Worm (Caenorhabditis elegans): ENCODE results near the gene ZK262.19.
A peak's percentile ranks its signal among the peaks of the same experiment; 100 is the strongest.
"Not testable (repeated sequence)": the region's sequence is repeated elsewhere in the genome, so short reads cannot be mapped to it uniquely, and the experiment has no call there.

The ZK262.19 gene

DNA sequence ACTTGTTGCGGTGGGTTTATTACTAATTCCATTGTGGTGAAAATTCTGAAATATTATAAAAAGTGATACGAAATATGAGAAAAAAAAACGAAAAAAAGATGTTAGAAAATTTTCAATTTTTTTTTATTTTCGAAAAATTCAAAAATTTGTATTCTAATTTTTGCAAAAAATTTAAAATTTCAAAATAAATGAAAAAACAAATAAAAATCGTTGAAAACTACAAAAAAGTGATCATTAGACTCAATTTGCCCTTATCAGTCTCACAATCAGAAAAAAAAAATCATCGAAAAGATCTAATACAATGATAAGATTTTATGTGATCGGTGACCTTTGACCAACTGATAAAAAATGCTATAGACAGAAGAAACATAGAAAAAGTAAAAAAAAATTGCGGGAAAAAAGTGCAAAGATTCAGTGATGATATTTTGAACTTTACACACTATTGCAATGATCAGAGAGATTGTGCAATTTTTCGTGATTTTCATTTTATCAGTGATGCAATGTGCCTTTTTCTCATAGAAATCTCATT is 35.8 kb upstream of the ZK262.19 start, which contains the start of gene ZK228.3:
TSS of gene ZK228.3 (minus strand) at position 51 of the 529 bp plus-strand sequence.
- TF ChIP-seq nhr-84 (tag; optimal IDR thresholded peaks at IDR 0.05): no peak
- no peak for TF ChIP-seq ceh-88 (GFP tag; IDR thresholded peaks at IDR 0.05)
- TF ChIP-seq nhr-20 (tag; optimal IDR thresholded peaks at IDR 0.05): peak; percentile 30
- TF ChIP-seq zag-1 (tag; optimal IDR thresholded peaks at IDR 0.05): no peak
- TF ChIP-seq hpl-2 (GFP tag; optimal IDR thresholded peaks at IDR 0.05): no peak
- TF ChIP-seq mab-9 (GFP tag; IDR thresholded peaks at IDR 0.05): no peak
- TF ChIP-seq nhr-47 (tag; optimal IDR thresholded peaks at IDR 0.05): no peak
- TF ChIP-seq elt-2 (tag; optimal IDR thresholded peaks at IDR 0.05): peak; percentile 93
- TF ChIP-seq egl-13 (tag; optimal IDR thresholded peaks at IDR 0.05): no peak
- no peak for TF ChIP-seq dsc-1 (tag; optimal IDR thresholded peaks at IDR 0.05)
- no peak for TF ChIP-seq dpl-1 (GFP tag; optimal IDR thresholded peaks at IDR 0.05)
- TF ChIP-seq elt-3 (tag; optimal IDR thresholded peaks at IDR 0.05): peak in 3 of 6 experiments; percentile 10 to 40 (median 20)
- no peak for TF ChIP-seq nhr-19 (GFP tag; conservative IDR thresholded peaks at IDR 0.05)
- no peak for TF ChIP-seq mdl-1 (tag; optimal IDR thresholded peaks at IDR 0.05)

DNA sequence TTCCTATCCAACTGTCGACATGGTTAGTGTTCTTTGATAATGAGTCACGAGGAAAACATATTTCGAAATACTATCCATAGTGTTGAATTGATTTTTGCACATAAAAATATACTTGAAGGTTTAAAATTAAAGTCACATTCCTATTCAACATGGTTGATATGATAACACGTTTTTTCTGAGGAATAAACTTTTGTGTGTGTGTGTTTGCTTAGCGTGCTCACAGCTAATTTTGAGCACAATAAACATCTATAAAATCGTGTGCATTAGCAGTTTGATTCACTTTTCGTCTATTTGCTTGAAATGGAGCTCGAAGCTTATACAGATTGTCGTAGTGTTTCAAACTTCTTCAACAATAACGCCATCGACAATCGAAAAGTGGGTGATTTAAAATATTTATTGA is 31.1 kb upstream of the ZK262.19 start, which contains the start of gene ZK228.10:
TSS of gene ZK228.10 (plus strand) at position 301 of the 400 bp plus-strand sequence.
- TF ChIP-seq lin-39 (tag; optimal IDR thresholded peaks at IDR 0.05) (no peak), ama-1 (optimal IDR thresholded peaks at IDR 0.05) (no peak), skn-1 (tag; optimal IDR thresholded peaks at IDR 0.05) (no peak), fkh-4 (tag; optimal IDR thresholded peaks at IDR 0.05; ENCODE audit: borderline replicate concordance) (no peak), elt-3 (tag; optimal IDR thresholded peaks at IDR 0.05) (no peak)

ce11 chrV:18444118-18444517 is 18.7 kb upstream of the ZK262.19 start, which contains the start of gene ZK228.1:
TSS of gene ZK228.1 (plus strand) at chrV:18444418.
- no peak for TF ChIP-seq alr-1 (tag; optimal IDR thresholded peaks at IDR 0.05; ENCODE audit: borderline replicate concordance)
- no peak for TF ChIP-seq fos-1 (tag; optimal IDR thresholded peaks at IDR 0.05)
- no peak for TF ChIP-seq ama-1 (optimal IDR thresholded peaks at IDR 0.05)
- no peak for TF ChIP-seq ceh-82 (tag; optimal IDR thresholded peaks at IDR 0.05)
- TF ChIP-seq lin-39 (tag; optimal IDR thresholded peaks at IDR 0.05): no peak
- no peak for TF ChIP-seq nhr-19 (GFP tag; conservative IDR thresholded peaks at IDR 0.05)
- TF ChIP-seq nhr-47 (tag; optimal IDR thresholded peaks at IDR 0.05): no peak
- TF ChIP-seq aha-1 (tag; optimal IDR thresholded peaks at IDR 0.05): no peak
- TF ChIP-seq nhr-11 (tag; optimal IDR thresholded peaks at IDR 0.05): no peak
- TF ChIP-seq lin-35 (GFP tag; optimal IDR thresholded peaks at IDR 0.05): no peak

DNA sequence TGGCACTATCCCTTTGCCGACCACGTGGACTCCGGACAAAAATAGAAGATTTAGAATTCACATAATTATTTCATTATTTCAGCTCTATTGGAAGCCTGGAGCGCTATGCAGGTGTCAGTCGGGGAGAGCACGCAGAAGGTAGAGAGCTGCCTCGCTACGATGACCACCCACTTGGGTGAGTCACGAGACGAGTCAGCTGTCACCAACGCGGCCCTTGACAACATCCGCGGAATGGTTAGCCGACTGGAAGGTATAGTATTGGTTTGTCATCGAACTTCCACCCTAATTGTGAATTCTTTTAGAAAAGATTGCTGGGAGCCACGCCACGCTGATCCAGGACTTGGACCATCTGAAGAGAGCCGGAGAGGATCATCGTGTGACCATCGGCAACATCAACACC is 14.0 kb upstream of the ZK262.19 start, which contains the start of gene ZK262.9:
TSS of gene ZK262.9 (plus strand) at position 301 of the 400 bp plus-strand sequence.
- TF ChIP-seq pax-3, xbp-1, jun-1 (tag; optimal IDR thresholded peaks at IDR 0.05): not testable (repeated sequence)

DNA sequence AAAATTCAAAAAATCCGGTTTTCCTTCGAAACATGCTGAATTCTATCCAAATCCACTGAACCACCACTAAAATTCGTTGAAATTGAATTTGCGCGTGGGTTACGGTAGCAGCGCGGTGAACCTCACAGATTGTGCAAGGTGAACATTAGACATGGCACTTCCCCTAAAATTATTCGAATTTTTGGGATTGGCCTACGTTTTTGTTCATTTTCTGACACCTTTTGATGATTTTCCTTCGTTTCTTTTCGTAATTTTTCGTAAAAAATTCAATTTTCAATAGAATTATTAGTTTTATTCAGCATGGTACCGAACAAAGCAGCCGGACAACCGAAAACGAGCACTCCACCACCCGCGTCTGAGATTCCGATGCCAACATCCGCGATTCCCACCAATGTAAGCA is 12.6 kb upstream of the ZK262.19 start, which contains the start of gene ZK262.8:
TSS of gene ZK262.8 (plus strand) at position 301 of the 400 bp plus-strand sequence.
- TF ChIP-seq hpl-2 (GFP tag; optimal IDR thresholded peaks at IDR 0.05) (no peak), lin-39 (tag; optimal IDR thresholded peaks at IDR 0.05) (no peak), hlh-4 (tag; optimal IDR thresholded peaks at IDR 0.05) (no peak), jun-1 (tag; optimal IDR thresholded peaks at IDR 0.05) (no peak), unc-30 (tag; optimal IDR thresholded peaks at IDR 0.05) (no peak), nhr-12 (tag; optimal IDR thresholded peaks at IDR 0.05) (no peak), snu-23 (GFP tag; optimal IDR thresholded peaks at IDR 0.05) (no peak), nhr-77 (tag; optimal IDR thresholded peaks at IDR 0.05) (no peak), lsy-2 (tag; optimal IDR thresholded peaks at IDR 0.05) (no peak), sptf-1 (tag; optimal IDR thresholded peaks at IDR 0.05) (no peak), nhr-47 (tag; optimal IDR thresholded peaks at IDR 0.05) (no peak), zip-4 (GFP tag; optimal IDR thresholded peaks at IDR 0.05) (no peak)

Data from whole organism, L1 larva.